Worm (Caenorhabditis elegans) whole organism, midembryonic: Measurements from ENCODE around the gene C34C6.10.

ENCODE experiments used
- flt-1 ChIP-seq: fragments of 200-800 bp; sonication (Bioruptor generic); IDR thresholded peaks from 2 replicates; pipeline ENCODE4 v1.3.6; 2022; ENCODE audit warnings: missing genetic modification characterization, missing compliant biosample characterization
- klf-2 ChIP-seq: fragments of 200-800 bp; sonication (Bioruptor generic); conservative IDR thresholded peaks from 2 replicates; pipeline ENCODE4 v1.3.6; 2022; ENCODE audit warnings: missing genetic modification reagents, missing genetic modification characterization, missing compliant biosample characterization
- med-1 ChIP-seq: sonication (generic microtip); optimal IDR thresholded peaks from 2 replicates; lab custom pipeline; 2017; ENCODE audit warnings: missing genetic modification characterization, mild to moderate bottlenecking, missing compliant biosample characterization, antibody characterized with exemption, missing genetic modification reagents; ENCODE audit not compliant: insufficient read depth
- ref-1 ChIP-seq: fragments of 200-800 bp; sonication (Bioruptor generic); conservative IDR thresholded peaks from 2 replicates; pipeline ENCODE4 v1.3.6; 2022; ENCODE audit warnings: missing genetic modification reagents, missing genetic modification characterization, missing compliant biosample characterization
- ztf-23 ChIP-seq: fragments of 200-800 bp; sonication (Bioruptor generic); IDR thresholded peaks from 2 replicates; pipeline ENCODE4 v1.3.6; 2022; ENCODE audit warnings: missing genetic modification reagents, missing genetic modification characterization, missing compliant biosample characterization

DNA sequence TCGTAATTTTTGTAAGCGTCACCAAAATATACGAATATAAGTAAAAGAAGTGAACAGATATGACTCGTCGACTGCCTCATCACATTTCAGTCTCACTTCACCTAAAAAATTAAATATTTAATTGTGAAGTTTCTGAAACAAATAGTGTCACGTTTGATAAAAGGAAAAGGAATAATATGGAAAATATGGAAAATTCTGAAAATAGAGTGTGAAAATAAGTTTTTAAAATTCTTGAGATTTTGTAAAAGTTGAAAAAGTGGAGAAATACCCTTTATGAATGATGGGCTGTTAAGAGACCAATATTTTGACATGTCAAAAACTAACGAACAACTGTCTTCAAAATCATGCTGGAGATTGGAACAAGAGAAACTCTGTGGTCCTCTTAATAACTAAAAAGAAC, 31.0 kb upstream of the C34C6.10 start, which contains the start of gene T01B7.9:
- TF ChIP-seq flt-1 (GFP tag; lab: Robert Waterston, UW) = no peak
- TF ChIP-seq ref-1 = no peak
- no peak for TF ChIP-seq ztf-23 (GFP tag; lab: Robert Waterston, UW)
- TF ChIP-seq klf-2 (GFP tag; lab: Robert Waterston, UW) = no peak
- TF ChIP-seq med-1 (GFP tag; lab: Kevin White, UChicago) = no peak
